Worm (Caenorhabditis elegans) whole organism, midembryonic: ENCODE data around the gene idpp-2.

ENCODE experiments used
- cog-1 ChIP-seq: sonication (generic microtip); optimal IDR thresholded peaks from 2 replicates; lab custom pipeline; 2016; ENCODE audit warnings: missing genetic modification characterization, missing compliant biosample characterization
- flt-1 ChIP-seq: fragments of 200-800 bp; sonication (Bioruptor generic); IDR thresholded peaks from 2 replicates; pipeline ENCODE4 v1.3.6; 2022; ENCODE audit warnings: missing genetic modification characterization, missing compliant biosample characterization
- klf-2 ChIP-seq: fragments of 200-800 bp; sonication (Bioruptor generic); conservative IDR thresholded peaks from 2 replicates; pipeline ENCODE4 v1.3.6; 2022; ENCODE audit warnings: missing genetic modification reagents, missing genetic modification characterization, missing compliant biosample characterization
- med-1 ChIP-seq: sonication (generic microtip); optimal IDR thresholded peaks from 2 replicates; lab custom pipeline; 2017; ENCODE audit warnings: missing genetic modification characterization, mild to moderate bottlenecking, missing compliant biosample characterization, antibody characterized with exemption, missing genetic modification reagents; ENCODE audit not compliant: insufficient read depth
- ref-1 ChIP-seq: fragments of 200-800 bp; sonication (Bioruptor generic); conservative IDR thresholded peaks from 2 replicates; pipeline ENCODE4 v1.3.6; 2022; ENCODE audit warnings: missing genetic modification reagents, missing genetic modification characterization, missing compliant biosample characterization
- tab-1 ChIP-seq: fragments of 200-800 bp; sonication (Bioruptor generic); IDR thresholded peaks from 2 replicates; pipeline ENCODE4 v1.3.6; 2022; ENCODE audit warnings: missing genetic modification characterization, missing compliant biosample characterization
- ztf-23 ChIP-seq: fragments of 200-800 bp; sonication (Bioruptor generic); IDR thresholded peaks from 2 replicates; pipeline ENCODE4 v1.3.6; 2022; ENCODE audit warnings: missing genetic modification reagents, missing genetic modification characterization, missing compliant biosample characterization

ce11 chrV:55946-56345 is 54.5 kb downstream of the idpp-2 start, which contains the start of gene srt-52:
- no peak for TF ChIP-seq ref-1 (GFP tag; lab: Robert Waterston, UW)
- TF ChIP-seq ztf-23 (GFP tag; lab: Robert Waterston, UW) = no peak
- TF ChIP-seq tab-1 (GFP tag; lab: Robert Waterston, UW) = no peak
- TF ChIP-seq klf-2 (GFP tag; lab: Robert Waterston, UW) = no peak
- TF ChIP-seq flt-1 (GFP tag; lab: Robert Waterston, UW) = no peak
- TF ChIP-seq med-1 (GFP tag; lab: Kevin White, UChicago) = no peak
- no peak for TF ChIP-seq cog-1
